Fruit fly (Drosophila melanogaster) whole organism, wandering third instar larva: ENCODE data around the gene Tep3.

Experiments
- Abd-B ChIP-seq: fragments of >200 bp; optimal IDR thresholded peaks from 2 replicates; lab custom pipeline; 2017; ENCODE audit warnings: missing biosample characterization, missing genetic modification characterization
- CG9705 ChIP-seq: fragments of 200-800 bp; sonication (Bioruptor generic); optimal IDR thresholded peaks from 2 replicates; lab custom pipeline; 2018; ENCODE audit warnings: missing biosample characterization, mild to moderate bottlenecking, missing genetic modification characterization
- Dfd ChIP-seq: fragments of >200 bp; optimal IDR thresholded peaks from 2 replicates; lab custom pipeline; 2017; ENCODE audit warnings: missing biosample characterization, missing genetic modification characterization
- Dif ChIP-seq: fragments of 200-275, 200-300 bp; sonication (Bioruptor generic); optimal IDR thresholded peaks from 2 replicates; lab custom pipeline; 2018; ENCODE audit warnings: missing biosample characterization, missing genetic modification characterization; ENCODE audit not compliant: partially characterized antibody
- HLH106 ChIP-seq: fragments of 200-800 bp; optimal IDR thresholded peaks from 3 replicates; lab custom pipeline; 2019; ENCODE audit warnings: missing biosample characterization, mild to moderate bottlenecking, missing genetic modification characterization, moderate library complexity
- Hnf4 ChIP-seq: fragments of 200-800 bp; sonication (Bioruptor generic); optimal IDR thresholded peaks from 2 replicates; lab custom pipeline; 2016; ENCODE audit warnings: missing biosample characterization, mild to moderate bottlenecking, missing genetic modification characterization
- Hr78 ChIP-seq: fragments of >200 bp; optimal IDR thresholded peaks from 2 replicates; lab custom pipeline; 2017; ENCODE audit warnings: missing biosample characterization, missing genetic modification characterization
- Hr83 ChIP-seq: fragments of 200-300 bp; sonication (Bioruptor generic); optimal IDR thresholded peaks from 2 replicates; lab custom pipeline; 2016; ENCODE audit warnings: missing biosample characterization, mild to moderate bottlenecking, missing genetic modification characterization, moderate library complexity; ENCODE audit not compliant: poor library complexity, severe bottlenecking
- Mio ChIP-seq: sonication (Bioruptor generic); optimal IDR thresholded peaks from 2 replicates; lab custom pipeline; 2016; ENCODE audit warnings: missing biosample characterization, missing genetic modification characterization
- Myc ChIP-seq: fragments of >200 bp; optimal IDR thresholded peaks from 2 replicates; lab custom pipeline; 2017
- N ChIP-seq: fragments of >200 bp; optimal IDR thresholded peaks from 2 replicates; lab custom pipeline; 2018; ENCODE audit warnings: missing biosample characterization, missing external identifiers, missing genetic modification characterization
- OdsH ChIP-seq: fragments of 200-800 bp; sonication (Bioruptor generic); optimal IDR thresholded peaks from 2 replicates; lab custom pipeline; 2016; ENCODE audit warnings: missing biosample characterization, mild to moderate bottlenecking, missing genetic modification characterization
- Rel ChIP-seq, 2 experiments: fragments of 200-800 bp; sonication (Bioruptor generic) in 1 of 2; optimal IDR thresholded peaks; 2 replicates in 1 of 2; 3 replicates in 1 of 2; lab custom pipeline; 2016 to 2019; ENCODE audit warnings: mild to moderate bottlenecking in 2 of 2, missing biosample characterization in 2 of 2, missing genetic modification characterization in 2 of 2, moderate library complexity in 1 of 2
- Sp1 ChIP-seq: fragments of 200-800 bp; sonication (Bioruptor generic); optimal IDR thresholded peaks from 3 replicates; lab custom pipeline; 2019; ENCODE audit warnings: missing biosample characterization, mild to moderate bottlenecking, missing genetic modification characterization, moderate library complexity
- Vsx2 ChIP-seq: fragments of 200-300, 225-300 bp; sonication (Bioruptor generic); optimal IDR thresholded peaks from 2 replicates; lab custom pipeline; 2018; ENCODE audit warnings: missing biosample characterization, missing genetic modification characterization; ENCODE audit not compliant: partially characterized antibody
- br ChIP-seq: fragments of 200-800 bp; sonication (Bioruptor generic); optimal IDR thresholded peaks from 2 replicates; lab custom pipeline; 2016; ENCODE audit warnings: missing biosample characterization, missing genetic modification characterization
- brk ChIP-seq: fragments of 200-800 bp; sonication (Bioruptor generic); optimal IDR thresholded peaks from 2 replicates; lab custom pipeline; 2016; ENCODE audit warnings: missing biosample characterization, mild to moderate bottlenecking, missing genetic modification characterization
- dl ChIP-seq, 2 experiments: fragments of 175-275, 200-275 bp in 1 of 2; fragments of 200-275 bp in 1 of 2; sonication (Bioruptor generic); optimal IDR thresholded peaks; lab custom pipeline; 2018; ENCODE audit warnings: mild to moderate bottlenecking in 2 of 2, missing biosample characterization in 2 of 2, missing genetic modification characterization in 2 of 2, moderate library complexity in 2 of 2; ENCODE audit not compliant: partially characterized antibody in 2 of 2, insufficient read depth in 1 of 2
- dmrt93B ChIP-seq: fragments of 200-800 bp; sonication (Bioruptor generic); optimal IDR thresholded peaks from 2 replicates; lab custom pipeline; 2018; ENCODE audit warnings: missing biosample characterization, mild to moderate bottlenecking, missing genetic modification characterization
- dsf ChIP-seq: sonication (Bioruptor generic); optimal IDR thresholded peaks from 2 replicates; lab custom pipeline; 2016; ENCODE audit warnings: missing biosample characterization, missing genetic modification characterization, borderline replicate concordance
- ey ChIP-seq: fragments of 200-800 bp; sonication (Bioruptor generic); optimal IDR thresholded peaks from 2 replicates; lab custom pipeline; 2016; ENCODE audit warnings: missing biosample characterization, missing genetic modification characterization
- foxo ChIP-seq, 2 experiments: fragments of 200-800 bp; sonication (Bioruptor generic); optimal IDR thresholded peaks; 2 replicates in 1 of 2; 3 replicates in 1 of 2; lab custom pipeline; 2016 to 2017; ENCODE audit warnings: missing biosample characterization in 2 of 2, missing genetic modification characterization in 2 of 2
- fru ChIP-seq: fragments of 200-800 bp; sonication (Bioruptor generic); optimal IDR thresholded peaks from 3 replicates; lab custom pipeline; 2016; ENCODE audit warnings: missing biosample characterization, mild to moderate bottlenecking, missing genetic modification characterization
- h ChIP-seq: fragments of 200-800 bp; sonication (Bioruptor generic); optimal IDR thresholded peaks from 3 replicates; lab custom pipeline; 2016; ENCODE audit warnings: missing biosample characterization, mild to moderate bottlenecking, missing genetic modification characterization
- jim ChIP-seq: fragments of 175-275, 200-325 bp; sonication (Bioruptor generic); optimal IDR thresholded peaks from 2 replicates; lab custom pipeline; 2016; ENCODE audit warnings: missing biosample characterization, mild to moderate bottlenecking, missing genetic modification characterization
- pan ChIP-seq: fragments of >200 bp; optimal IDR thresholded peaks from 2 replicates; lab custom pipeline; 2017
- psq ChIP-seq: fragments of 200-800 bp; sonication (Bioruptor generic); optimal IDR thresholded peaks from 3 replicates; lab custom pipeline; 2017; ENCODE audit warnings: missing biosample characterization, mild to moderate bottlenecking, missing genetic modification characterization, moderate library complexity
- rgr ChIP-seq: fragments of 200-800 bp; sonication (Bioruptor generic); optimal IDR thresholded peaks from 3 replicates; lab custom pipeline; 2016; ENCODE audit warnings: missing biosample characterization, mild to moderate bottlenecking, missing genetic modification characterization
- sage ChIP-seq: fragments of 200-800 bp; sonication (Bioruptor generic); optimal IDR thresholded peaks from 2 replicates; lab custom pipeline; 2016; ENCODE audit warnings: missing biosample characterization, mild to moderate bottlenecking, missing genetic modification characterization
- usp ChIP-seq: fragments of >200 bp; optimal IDR thresholded peaks from 2 replicates; lab custom pipeline; 2017; ENCODE audit warnings: missing biosample characterization, missing genetic modification characterization
- woc ChIP-seq: sonication (Bioruptor generic); optimal IDR thresholded peaks from 2 replicates; lab custom pipeline; 2016; ENCODE audit warnings: missing biosample characterization, mild to moderate bottlenecking, missing genetic modification characterization

The Tep3 gene

dm6 chr2L:7744208-7744607 is 41.6 kb downstream of the Tep3 start:
- no peak for TF ChIP-seq OdsH (GFP tag; lab: Kevin White, UChicago)
- TF ChIP-seq h (GFP tag; lab: Kevin White, UChicago), result no peak
- no peak for TF ChIP-seq pan (lab: Kevin White, UChicago)
- TF ChIP-seq Dfd (GFP tag; lab: Kevin White, UChicago), result no peak
- TF ChIP-seq Vsx2 (GFP tag; lab: Kevin White, UChicago), result no peak
- no peak for TF ChIP-seq fru (GFP tag; lab: Kevin White, UChicago)
- no peak for TF ChIP-seq Abd-B (GFP tag; lab: Kevin White, UChicago)
- TF ChIP-seq N, result no peak

dm6 chr2L:7744739-7745138 is 42.1 kb downstream of the Tep3 start, which contains the start of gene CG7214:
Gene CG7214 (minus strand): TSS chr2L:7744839.
- TF ChIP-seq dmrt93B (GFP tag; lab: Kevin White, UChicago), result no peak
- no peak for TF ChIP-seq Dif (GFP tag; lab: Kevin White, UChicago)
- no peak for TF ChIP-seq br (GFP tag; lab: Kevin White, UChicago)
- TF ChIP-seq Mio (GFP tag; lab: Kevin White, UChicago), result no peak
- no peak for TF ChIP-seq dsf
- TF ChIP-seq woc (GFP tag; lab: Kevin White, UChicago), result no peak
- TF ChIP-seq Hnf4 (GFP tag; lab: Kevin White, UChicago), result no peak
- TF ChIP-seq rgr (GFP tag; lab: Kevin White, UChicago), result no peak
- TF ChIP-seq usp (GFP tag; lab: Kevin White, UChicago), result no peak
- no peak for TF ChIP-seq N
- TF ChIP-seq Hr78 (GFP tag; lab: Kevin White, UChicago), result no peak

- TF ChIP-seq usp (GFP tag; lab: Kevin White, UChicago) (no peak), Rel (GFP tag; optimal IDR thresholded peaks at IDR 0.05; lab: Kevin White, UChicago) (no peak), Rel (tag; optimal IDR thresholded peaks at IDR 0.05; lab: Kevin White, UChicago) (no peak), ey (GFP tag; lab: Kevin White, UChicago) (no peak), br (GFP tag; lab: Kevin White, UChicago) (no peak), pan (lab: Kevin White, UChicago) (no peak), Hr83 (GFP tag; lab: Kevin White, UChicago) (no peak), Dif (GFP tag; lab: Kevin White, UChicago) (no peak), Sp1 (GFP tag; lab: Kevin White, UChicago) (no peak), dmrt93B (GFP tag; lab: Kevin White, UChicago) (no peak), CG9705 (GFP tag; lab: Kevin White, UChicago) (no peak), Vsx2 (GFP tag; lab: Kevin White, UChicago) (no peak), psq (GFP tag; lab: Kevin White, UChicago) (no peak), N (no peak), foxo (GFP tag; optimal IDR thresholded peaks at IDR 0.05; lab: Kevin White, UChicago) (no peak), Hnf4 (GFP tag; lab: Kevin White, UChicago) (no peak), rgr (GFP tag; lab: Kevin White, UChicago) (no peak), dl (GFP tag; optimal IDR thresholded peaks at IDR 0.05; lab: Kevin White, UChicago; ENCODE audit: insufficient read depth in 1 of 2, partially characterized antibody in 2 of 2) (no peak), OdsH (GFP tag; lab: Kevin White, UChicago) (no peak), Mio (GFP tag; lab: Kevin White, UChicago) (no peak)
Observed at dm6 chr2L:7746975-7747374, 44.4 kb downstream of the Tep3 start, which contains the start of gene ATPsynGL. Gene ATPsynGL (plus strand): TSS chr2L:7747275.

dm6 chr2L:7750631-7751161 is 48.1 kb downstream of the Tep3 start:
- no peak for TF ChIP-seq dmrt93B (GFP tag; lab: Kevin White, UChicago)

- TF ChIP-seq Hr78 (GFP tag; lab: Kevin White, UChicago) (no peak), brk (GFP tag; lab: Kevin White, UChicago) (no peak), br (GFP tag; lab: Kevin White, UChicago) (no peak), OdsH (GFP tag; lab: Kevin White, UChicago) (no peak), jim (GFP tag; lab: Kevin White, UChicago) (no peak), Myc (lab: Kevin White, UChicago) (no peak), dsf (no peak), Rel (GFP tag; optimal IDR thresholded peaks at IDR 0.05; lab: Kevin White, UChicago) (no peak), Rel (tag; optimal IDR thresholded peaks at IDR 0.05; lab: Kevin White, UChicago) (no peak), Mio (GFP tag; lab: Kevin White, UChicago) (no peak), pan (lab: Kevin White, UChicago) (no peak), dl (GFP tag; optimal IDR thresholded peaks at IDR 0.05; lab: Kevin White, UChicago; ENCODE audit: insufficient read depth in 1 of 2, partially characterized antibody in 2 of 2) (no peak), CG9705 (GFP tag; lab: Kevin White, UChicago) (no peak), sage (GFP tag; lab: Kevin White, UChicago) (no peak), usp (GFP tag; lab: Kevin White, UChicago) (no peak), HLH106 (tag; lab: Kevin White, UChicago) (no peak)
Observed at dm6 chr2L:7753086-7753485, 50.5 kb downstream of the Tep3 start, which contains the start of gene CG7203. Gene CG7203 (minus strand): TSS chr2L:7753186.
